Fruit fly (Drosophila melanogaster) ovary, adult (tissue): ENCODE results near the gene CG31872.

Experiments used
- CG17801 ChIP-seq: fragments of 200-800 bp; optimal IDR thresholded peaks from 2 replicates; lab custom pipeline; 2019; ENCODE audit warnings: missing biosample characterization, mild to moderate bottlenecking, missing genetic modification characterization, moderate library complexity; ENCODE audit not compliant: partially characterized antibody

Gene CG31872

DNA sequence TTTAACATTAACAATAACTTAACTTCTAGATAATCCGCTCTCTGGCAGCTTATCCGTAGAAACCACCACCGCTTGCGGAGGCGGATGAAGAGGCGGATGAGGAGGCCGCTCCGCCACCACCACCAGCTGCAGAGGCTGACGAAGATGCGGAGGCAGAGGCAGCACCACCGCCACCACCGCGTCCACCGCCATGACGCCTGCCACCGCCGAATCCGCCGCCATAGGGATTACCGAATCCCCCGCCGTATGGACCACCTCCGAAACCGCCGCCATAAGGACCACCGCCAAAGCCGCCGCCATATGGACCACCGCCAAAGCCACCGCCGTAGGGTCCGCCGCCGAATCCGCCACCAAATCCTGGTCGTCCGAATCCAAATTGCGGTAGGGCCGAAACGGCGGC is 49.0 kb downstream of the CG31872 start:
- no peak for TF ChIP-seq CG17801 (GFP tag; lab: Kevin White, UChicago)

DNA sequence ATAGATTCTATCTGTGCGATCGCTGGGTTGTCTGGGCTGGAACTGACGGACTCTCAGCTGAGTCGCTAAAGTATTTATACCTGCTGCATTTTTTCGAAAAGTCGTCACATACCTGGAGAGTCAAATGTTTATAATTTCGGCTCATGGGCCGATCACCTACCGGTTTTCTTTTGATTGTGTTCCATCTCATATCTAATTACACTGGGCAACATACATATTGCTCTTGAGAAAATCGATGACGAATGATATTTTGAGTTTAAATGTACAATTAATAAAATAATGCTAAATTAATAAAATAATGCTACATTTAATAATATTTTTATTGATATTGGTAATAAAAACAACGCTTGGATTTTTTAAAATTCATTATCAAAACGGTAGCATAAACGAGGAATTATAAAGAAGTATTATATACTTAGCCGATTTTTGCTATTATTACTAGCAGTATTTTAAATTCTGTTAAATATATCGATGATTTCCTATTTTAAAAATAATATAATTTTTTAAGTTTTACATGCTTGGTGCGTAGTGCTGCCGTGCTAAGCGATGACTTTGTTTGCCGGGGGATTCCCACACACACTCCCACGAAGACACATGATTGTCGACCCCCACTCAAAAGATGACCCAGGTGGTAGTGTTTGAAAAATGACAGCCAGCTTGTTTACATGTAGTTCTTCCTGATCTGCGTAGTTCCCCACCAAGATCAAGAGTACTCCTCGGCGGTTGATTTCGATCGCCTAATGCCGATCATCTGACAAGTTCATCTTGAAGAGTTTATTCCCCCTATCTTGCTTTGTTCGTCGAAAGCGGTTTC is 49.7 kb downstream of the CG31872 start, which contains the start of gene CG7294:
TSS of gene CG7294 (minus strand) at position 51 of the 814 bp plus-strand sequence.
- no peak for TF ChIP-seq CG17801 (GFP tag; lab: Kevin White, UChicago)

DNA sequence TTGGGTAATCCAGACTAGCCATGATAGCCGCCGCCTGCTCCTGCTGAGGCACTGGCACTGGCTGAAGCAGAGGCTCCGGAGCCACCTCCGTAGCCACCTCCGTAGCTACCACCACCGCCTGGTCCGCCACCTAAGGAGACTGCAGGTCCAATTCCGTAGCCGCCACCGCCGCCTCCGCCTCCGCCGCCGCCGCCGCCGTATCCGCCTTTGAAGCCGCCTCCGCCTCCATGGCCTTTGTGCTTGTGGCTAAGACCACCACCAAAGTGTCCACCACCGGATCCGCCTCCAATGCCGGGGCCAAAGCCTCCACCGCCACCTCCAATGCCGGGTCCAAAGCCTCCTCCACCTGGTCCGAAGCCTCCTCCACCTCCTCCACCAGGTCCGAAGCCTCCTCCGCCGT is 53.3 kb downstream of the CG31872 start:
- TF ChIP-seq CG17801 (GFP tag; lab: Kevin White, UChicago) = no peak
